Fruit fly (Drosophila melanogaster): ENCODE results near the gene CG32432.

The CG32432 gene

dm6 chr3L:20900996-20901395 is 16.0 kb upstream of the CG32432 start:
- TF ChIP-seq D1 (tag; optimal IDR thresholded peaks at IDR 0.05): no peak
- no peak for TF ChIP-seq CG8301 (tag; optimal IDR thresholded peaks at IDR 0.05)
- no peak for TF ChIP-seq gl (tag; optimal IDR thresholded peaks at IDR 0.05)
- TF ChIP-seq CG12605 (GFP tag; IDR thresholded peaks at IDR 0.05): no peak
- TF ChIP-seq CG17806 (tag; optimal IDR thresholded peaks at IDR 0.05): no peak
- TF ChIP-seq Ets98B (GFP tag; IDR thresholded peaks at IDR 0.05): no peak
- TF ChIP-seq CG34367 (tag; optimal IDR thresholded peaks at IDR 0.05): no peak
- TF ChIP-seq fd96Ca (GFP tag; IDR thresholded peaks at IDR 0.05): no peak
- no peak for TF ChIP-seq Pif1B (GFP tag; optimal IDR thresholded peaks at IDR 0.05)
- no peak for TF ChIP-seq CG10348 (GFP tag; IDR thresholded peaks at IDR 0.05)
- no peak for TF ChIP-seq rn (GFP tag; IDR thresholded peaks at IDR 0.05)
- no peak for TF ChIP-seq Snoo (tag; optimal IDR thresholded peaks at IDR 0.05)
- no peak for TF ChIP-seq CG8159 (tag; optimal IDR thresholded peaks at IDR 0.05)
- TF ChIP-seq EcR (GFP tag; optimal IDR thresholded peaks at IDR 0.05): no peak
- TF ChIP-seq CG14655 (GFP tag; optimal IDR thresholded peaks at IDR 0.05): no peak

- TF ChIP-seq CG8301 (tag; optimal IDR thresholded peaks at IDR 0.05): no peak
- TF ChIP-seq Ets98B (GFP tag; IDR thresholded peaks at IDR 0.05): no peak
- no peak for TF ChIP-seq Snoo (tag; optimal IDR thresholded peaks at IDR 0.05)
- no peak for TF ChIP-seq rn (GFP tag; IDR thresholded peaks at IDR 0.05)
- no peak for TF ChIP-seq CG9948 (tag; optimal IDR thresholded peaks at IDR 0.05)
- TF ChIP-seq Pif1A (GFP tag; optimal IDR thresholded peaks at IDR 0.05): no peak
- TF ChIP-seq CG13204 (GFP tag; optimal IDR thresholded peaks at IDR 0.05): no peak
- no peak for TF ChIP-seq CG4496 (GFP tag; IDR thresholded peaks at IDR 0.05)
- TF ChIP-seq CG32121 (GFP tag; IDR thresholded peaks at IDR 0.05): no peak
These were observed 12.3 kb upstream of the CG32432 start, which contains the start of the genes Sfp77F and CG43931 for dm6 chr3L:20897317-20897716. Gene Sfp77F (minus strand): TSS chr3L:20897417. Gene CG43931 (plus strand): TSS chr3L:20897557.

dm6 chr3L:20883969-20884368 is 1.0 kb downstream of the CG32432 start:
- TF ChIP-seq Snoo (tag; optimal IDR thresholded peaks at IDR 0.05) (no peak), CG12605 (GFP tag; IDR thresholded peaks at IDR 0.05) (no peak), Pif1B (GFP tag; optimal IDR thresholded peaks at IDR 0.05) (no peak), Ets98B (GFP tag; IDR thresholded peaks at IDR 0.05) (no peak), CG15710 (tag; optimal IDR thresholded peaks at IDR 0.05) (no peak), CG8159 (tag; optimal IDR thresholded peaks at IDR 0.05) (no peak)

- TF ChIP-seq CG17806 (tag; optimal IDR thresholded peaks at IDR 0.05) (no peak), Ets98B (GFP tag; IDR thresholded peaks at IDR 0.05) (no peak), CG13204 (GFP tag; optimal IDR thresholded peaks at IDR 0.05) (no peak), Pif1B (GFP tag; optimal IDR thresholded peaks at IDR 0.05) (no peak), EcR (GFP tag; optimal IDR thresholded peaks at IDR 0.05) (no peak), CG14655 (GFP tag; optimal IDR thresholded peaks at IDR 0.05) (peak; percentile 0), CG32121 (GFP tag; IDR thresholded peaks at IDR 0.05) (no peak)
These were observed 16.0 kb downstream of the CG32432 start for dm6 chr3L:20868995-20869394.

dm6 chr3L:20857609-20858008 is 27.4 kb downstream of the CG32432 start:
- TF ChIP-seq gl (tag; optimal IDR thresholded peaks at IDR 0.05) (no peak), CG32121 (GFP tag; IDR thresholded peaks at IDR 0.05) (no peak), CG8159 (tag; optimal IDR thresholded peaks at IDR 0.05) (no peak), D1 (tag; optimal IDR thresholded peaks at IDR 0.05) (no peak), CG8301 (tag; optimal IDR thresholded peaks at IDR 0.05) (no peak), CG12605 (GFP tag; IDR thresholded peaks at IDR 0.05) (no peak), Pif1B (GFP tag; optimal IDR thresholded peaks at IDR 0.05) (no peak), fd96Ca (GFP tag; IDR thresholded peaks at IDR 0.05) (no peak), CG13204 (GFP tag; optimal IDR thresholded peaks at IDR 0.05) (no peak), EcR (GFP tag; optimal IDR thresholded peaks at IDR 0.05) (no peak), Pif1A (GFP tag; optimal IDR thresholded peaks at IDR 0.05) (no peak), rn (GFP tag; IDR thresholded peaks at IDR 0.05) (no peak), CG9948 (tag; optimal IDR thresholded peaks at IDR 0.05) (no peak), CG34367 (tag; optimal IDR thresholded peaks at IDR 0.05) (no peak), Snoo (tag; optimal IDR thresholded peaks at IDR 0.05) (no peak), CG15710 (tag; optimal IDR thresholded peaks at IDR 0.05) (no peak), Ets98B (GFP tag; IDR thresholded peaks at IDR 0.05) (no peak)

- no peak for TF ChIP-seq CG9948 (tag; optimal IDR thresholded peaks at IDR 0.05)
- no peak for TF ChIP-seq fd96Ca (GFP tag; IDR thresholded peaks at IDR 0.05)
- no peak for TF ChIP-seq Ets98B (GFP tag; IDR thresholded peaks at IDR 0.05)
- TF ChIP-seq Pif1B (GFP tag; optimal IDR thresholded peaks at IDR 0.05): no peak
- TF ChIP-seq CG17806 (tag; optimal IDR thresholded peaks at IDR 0.05): no peak
- TF ChIP-seq EcR (GFP tag; optimal IDR thresholded peaks at IDR 0.05): no peak
- TF ChIP-seq D1 (tag; optimal IDR thresholded peaks at IDR 0.05): no peak
- TF ChIP-seq rn (GFP tag; IDR thresholded peaks at IDR 0.05): no peak
- TF ChIP-seq CG32121 (GFP tag; IDR thresholded peaks at IDR 0.05): no peak
- TF ChIP-seq CG14655 (GFP tag; optimal IDR thresholded peaks at IDR 0.05): no peak
- TF ChIP-seq CG4496 (GFP tag; IDR thresholded peaks at IDR 0.05): no peak
- TF ChIP-seq CG8301 (tag; optimal IDR thresholded peaks at IDR 0.05): no peak
- no peak for TF ChIP-seq CG10348 (GFP tag; IDR thresholded peaks at IDR 0.05)
- no peak for TF ChIP-seq CG13204 (GFP tag; optimal IDR thresholded peaks at IDR 0.05)
These were observed 36.4 kb downstream of the CG32432 start for dm6 chr3L:20848572-20848971.

All from whole organism, pupa.